Worm (Caenorhabditis elegans) whole organism, young adult: Measurements from ENCODE around the gene lhfp-4.

Source experiments
- atf-7 ChIP-seq: sonication (generic microtip); optimal IDR thresholded peaks from 2 replicates; lab custom pipeline; 2017; ENCODE audit warnings: mild to moderate bottlenecking, missing genetic modification characterization, missing compliant biosample characterization
- efl-1 ChIP-seq: fragments of 150-350 bp; optimal IDR thresholded peaks from 2 replicates; lab custom pipeline; 2014; ENCODE audit warnings: missing biosample characterization, missing genetic modification reagents, missing genetic modification characterization
- unc-130 ChIP-seq: sonication (generic microtip); optimal IDR thresholded peaks from 2 replicates; lab custom pipeline; 2016; ENCODE audit warnings: missing genetic modification reagents, missing genetic modification characterization, missing compliant biosample characterization

DNA sequence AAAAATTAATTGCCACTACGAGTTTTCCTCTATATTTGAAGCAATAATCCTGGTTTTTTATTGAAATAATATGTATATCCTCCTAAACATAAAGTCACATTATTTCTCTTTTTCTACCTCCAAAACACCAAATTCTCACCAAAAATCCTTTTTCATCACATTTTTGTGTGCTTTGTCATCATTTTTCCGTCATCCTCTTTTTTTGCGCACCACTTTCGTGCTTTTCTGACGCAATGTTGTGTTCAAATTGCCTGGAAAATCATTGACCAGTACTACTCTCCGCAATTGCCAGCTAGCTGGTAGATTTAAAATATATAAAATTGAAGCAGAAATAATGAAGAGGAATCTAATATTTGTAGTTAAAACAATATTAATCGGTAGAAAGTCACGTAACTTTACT lies 7.3 kb upstream of the lhfp-4 start:
- TF ChIP-seq efl-1 (GFP tag; lab: Kevin White, UChicago) = no peak
- no peak for TF ChIP-seq atf-7 (tag; lab: Kevin White, UChicago)
- no peak for TF ChIP-seq unc-130 (GFP tag; lab: Kevin White, UChicago)
